Worm (Caenorhabditis elegans) whole organism, L4 larva: Measurements from ENCODE around the gene rabr-4.

Source experiments
- F37D6.2 ChIP-seq: sonication (generic microtip); optimal IDR thresholded peaks from 2 replicates; lab custom pipeline; 2016; ENCODE audit warnings: mild to moderate bottlenecking, missing genetic modification characterization, missing compliant biosample characterization
- F49E8.2 ChIP-seq: sonication (generic microtip); optimal IDR thresholded peaks from 2 replicates; lab custom pipeline; 2016; ENCODE audit warnings: missing compliant biosample characterization, mild to moderate bottlenecking, missing genetic modification characterization, borderline replicate concordance
- R02D3.7 ChIP-seq: fragments of 150-350 bp; sonication (generic microtip); optimal IDR thresholded peaks from 3 replicates; lab custom pipeline; 2014; ENCODE audit warnings: missing biosample characterization, missing genetic modification characterization
- T26A8.4 ChIP-seq: fragments of 200-800 bp; sonication (Bioruptor generic); IDR thresholded peaks from 2 replicates; pipeline ENCODE4 v1.3.6; 2022; ENCODE audit warnings: missing genetic modification characterization, missing compliant biosample characterization
- Y105C5A.15 ChIP-seq: fragments of 200-800 bp; sonication (Bioruptor generic); IDR thresholded peaks from 2 replicates; pipeline ENCODE4 v1.3.6; 2022; ENCODE audit warnings: missing genetic modification characterization, missing compliant biosample characterization
- Y48G9A.11 ChIP-seq: fragments of 200-800 bp; sonication (Bioruptor generic); IDR thresholded peaks from 2 replicates; pipeline ENCODE4 v1.3.6; 2022; ENCODE audit warnings: missing genetic modification reagents, missing genetic modification characterization, missing compliant biosample characterization
- Y5F2A.4 ChIP-seq: fragments of 200-800 bp; sonication (Bioruptor generic); optimal IDR thresholded peaks from 2 replicates; lab custom pipeline; 2018; ENCODE audit warnings: mild to moderate bottlenecking, missing genetic modification characterization, missing compliant biosample characterization
- ZK337.2 ChIP-seq: fragments of 200-800 bp; sonication (Bioruptor generic); IDR thresholded peaks from 2 replicates; pipeline ENCODE4 v1.3.6; 2022; ENCODE audit warnings: missing genetic modification reagents, missing genetic modification characterization, missing compliant biosample characterization
- aha-1 ChIP-seq: fragments of 150-350 bp; peaks from one replicate; lab custom pipeline; 2014; ENCODE audit warnings: missing biosample characterization, missing genetic modification characterization
- attf-4 ChIP-seq: sonication (generic microtip); optimal IDR thresholded peaks from 3 replicates; lab custom pipeline; 2017; ENCODE audit warnings: missing biosample characterization, missing genetic modification characterization
- ceh-62 ChIP-seq: sonication (generic microtip); optimal IDR thresholded peaks from 2 replicates; lab custom pipeline; 2017; ENCODE audit warnings: missing biosample characterization, missing genetic modification characterization
- cey-2 ChIP-seq: sonication (generic microtip); optimal IDR thresholded peaks from 3 replicates; lab custom pipeline; 2017; ENCODE audit warnings: missing genetic modification characterization, mild to moderate bottlenecking, missing compliant biosample characterization, antibody characterized with exemption, borderline replicate concordance; ENCODE audit not compliant: insufficient read depth
- ctbp-1 ChIP-seq: fragments of 200-800 bp; sonication (Bioruptor generic); IDR thresholded peaks from 2 replicates; pipeline ENCODE4 v1.3.6; 2022; ENCODE audit warnings: missing genetic modification reagents, missing genetic modification characterization, missing compliant biosample characterization
- daf-16 ChIP-seq, 3 experiments: sonication (generic microtip); optimal IDR thresholded peaks; 2 replicates each; lab custom pipeline; 2016 to 2017; ENCODE audit warnings: missing genetic modification characterization in 3 of 3, missing genetic modification reagents in 3 of 3, mild to moderate bottlenecking in 2 of 3, missing compliant biosample characterization in 2 of 3, missing biosample characterization in 1 of 3, moderate library complexity in 1 of 3
- dmd-6 ChIP-seq: fragments of 200-800 bp; sonication (Bioruptor generic); IDR thresholded peaks from 2 replicates; pipeline ENCODE4 v1.3.6; 2022; ENCODE audit warnings: missing genetic modification reagents, missing genetic modification characterization, missing compliant biosample characterization
- duxl-1 ChIP-seq: sonication (generic microtip); optimal IDR thresholded peaks from 2 replicates; lab custom pipeline; 2016; ENCODE audit warnings: mild to moderate bottlenecking, missing genetic modification characterization, moderate library complexity, missing compliant biosample characterization; ENCODE audit not compliant: poor library complexity
- dve-1 ChIP-seq: sonication (generic microtip); optimal IDR thresholded peaks from 2 replicates; lab custom pipeline; 2017; ENCODE audit warnings: antibody characterized with exemption, mild to moderate bottlenecking, missing genetic modification characterization, missing compliant biosample characterization; ENCODE audit not compliant: insufficient read depth
- gei-8 ChIP-seq: fragments of 200-800 bp; sonication (Bioruptor generic); optimal IDR thresholded peaks from 2 replicates; lab custom pipeline; 2018; ENCODE audit warnings: mild to moderate bottlenecking, missing genetic modification characterization, missing compliant biosample characterization
- hif-1 ChIP-seq, 2 experiments: sonication (generic microtip); optimal IDR thresholded peaks; 2 replicates each; lab custom pipeline; 2016 to 2017; ENCODE audit warnings: missing compliant biosample characterization in 2 of 2, missing genetic modification characterization in 2 of 2, missing genetic modification reagents in 2 of 2, missing genotype in 2 of 2, mild to moderate bottlenecking in 1 of 2
- lim-7 ChIP-seq: fragments of 200-800 bp; sonication (Bioruptor generic); IDR thresholded peaks from 2 replicates; pipeline ENCODE4 v1.3.6; 2022; ENCODE audit warnings: missing genetic modification characterization, missing compliant biosample characterization
- lin-38 ChIP-seq: fragments of 200-800 bp; sonication (Bioruptor generic); IDR thresholded peaks from 2 replicates; pipeline ENCODE4 v1.3.6; 2022; ENCODE audit warnings: missing genetic modification reagents, missing genetic modification characterization, missing compliant biosample characterization
- lsy-2 ChIP-seq, 2 experiments: fragments of 150-350 bp in 1 of 2; sonication (generic microtip) in 1 of 2; optimal IDR thresholded peaks; 2 replicates each; lab custom pipeline; 2014 to 2017; ENCODE audit warnings: missing biosample characterization in 2 of 2, missing genetic modification characterization in 2 of 2
- madf-9 ChIP-seq: fragments of 200-800 bp; sonication (Bioruptor generic); conservative IDR thresholded peaks from 2 replicates; pipeline ENCODE4 v1.3.6; 2022; ENCODE audit warnings: missing genetic modification reagents, missing genetic modification characterization, missing compliant biosample characterization
- mdl-1 ChIP-seq, 2 experiments: fragments of 150-350 bp in 1 of 2; sonication (generic microtip) in 1 of 2; optimal IDR thresholded peaks; 2 replicates each; lab custom pipeline; 2014 to 2017; ENCODE audit warnings: missing biosample characterization in 2 of 2, missing genetic modification characterization in 2 of 2
- nhr-102 ChIP-seq: sonication (generic microtip); optimal IDR thresholded peaks from 2 replicates; lab custom pipeline; 2016; ENCODE audit warnings: mild to moderate bottlenecking, missing genetic modification characterization, moderate library complexity, missing compliant biosample characterization
- nhr-11 ChIP-seq: fragments of 150-350 bp; optimal IDR thresholded peaks from 2 replicates; lab custom pipeline; 2014; ENCODE audit warnings: missing biosample characterization, missing genetic modification characterization
- nhr-237 ChIP-seq: sonication (generic microtip); optimal IDR thresholded peaks from 2 replicates; lab custom pipeline; 2017; ENCODE audit warnings: missing biosample characterization, missing genetic modification characterization
- nhr-41 ChIP-seq: fragments of 200-800 bp; sonication (Bioruptor generic); IDR thresholded peaks from 2 replicates; pipeline ENCODE4 v1.3.6; 2022; ENCODE audit warnings: missing genetic modification reagents, missing genetic modification characterization, missing compliant biosample characterization
- nhr-42 ChIP-seq: fragments of 200-800 bp; sonication (Bioruptor generic); IDR thresholded peaks from 2 replicates; pipeline ENCODE4 v1.3.6; 2022; ENCODE audit warnings: missing genetic modification characterization, missing compliant biosample characterization
- pha-4 ChIP-seq, 2 experiments: fragments of 150-350 bp in 1 of 2; fragments of 200-800 bp in 1 of 2; sonication (Bioruptor generic) in 1 of 2; IDR thresholded peaks in 1 of 2; optimal IDR thresholded peaks in 1 of 2; 2 replicates each; pipeline versions ENCODE4 v1.3.6 to Lab custom; 2014 to 2022; ENCODE audit warnings: missing genetic modification characterization in 2 of 2, missing genetic modification reagents in 2 of 2, missing biosample characterization in 1 of 2, missing compliant biosample characterization in 1 of 2
- snpc-4 ChIP-seq: fragments of 150-350 bp; optimal IDR thresholded peaks from 2 replicates; lab custom pipeline; 2014; ENCODE audit warnings: missing biosample characterization, missing genetic modification characterization
- tag-97 ChIP-seq: fragments of 200-800 bp; sonication (Bioruptor generic); IDR thresholded peaks from 2 replicates; pipeline ENCODE4 v1.3.6; 2022; ENCODE audit warnings: missing genetic modification characterization, missing compliant biosample characterization
- zfp-2 ChIP-seq: sonication (generic microtip); optimal IDR thresholded peaks from 2 replicates; lab custom pipeline; 2016; ENCODE audit warnings: mild to moderate bottlenecking, missing genetic modification characterization, missing compliant biosample characterization
- zfp-3 ChIP-seq: fragments of 200-800 bp; sonication (Bioruptor generic); conservative IDR thresholded peaks from 2 replicates; pipeline ENCODE4 v1.3.6; 2022; ENCODE audit warnings: missing genetic modification reagents, missing genetic modification characterization, missing compliant biosample characterization
- ztf-11 ChIP-seq: fragments of 150-350 bp; optimal IDR thresholded peaks from 2 replicates; lab custom pipeline; 2014; ENCODE audit warnings: missing biosample characterization, missing genetic modification characterization

Gene rabr-4

ce11 chrV:16160087-16160486 is 34.7 kb upstream of the rabr-4 start (continued):
- TF ChIP-seq R02D3.7 (tag; lab: Kevin White, UChicago) (no peak), lsy-2 (tag; optimal IDR thresholded peaks at IDR 0.05; lab: Kevin White, UChicago) (no peak), Y48G9A.11 (GFP tag; lab: Robert Waterston, UW) (no peak), Y105C5A.15 (no peak), nhr-11 (tag; lab: Kevin White, UChicago) (no peak), Y5F2A.4 (GFP tag; lab: Kevin White, UChicago) (no peak), daf-16 (GFP tag; optimal IDR thresholded peaks at IDR 0.05; lab: Kevin White, UChicago) (no peak), daf-16 (tag; optimal IDR thresholded peaks at IDR 0.05; lab: Kevin White, UChicago) (peak; percentile 73), zfp-3 (GFP tag; lab: Robert Waterston, UW) (no peak), lin-38 (no peak), tag-97 (GFP tag; lab: Robert Waterston, UW) (no peak), nhr-102 (no peak), F37D6.2 (no peak), aha-1 (tag; lab: Kevin White, UChicago) (peak; percentile 46), pha-4 (GFP tag; IDR thresholded peaks at IDR 0.05; lab: Robert Waterston, UW) (no peak), pha-4 (tag; optimal IDR thresholded peaks at IDR 0.05; lab: Kevin White, UChicago) (peak; percentile 19), gei-8 (GFP tag; lab: Kevin White, UChicago) (no peak), duxl-1 (no peak), hif-1 (tag; optimal IDR thresholded peaks at IDR 0.05; lab: Kevin White, UChicago) (no peak), nhr-237 (tag; lab: Kevin White, UChicago) (no peak), lim-7 (GFP tag; lab: Robert Waterston, UW) (no peak), madf-9 (GFP tag; lab: Robert Waterston, UW) (no peak)

ce11 chrV:16162124-16162735 is 32.5 kb upstream of the rabr-4 start, which contains the start of the genes str-109 and F10A3.11:
str-109 (minus strand) TSS chrV:16162224.
F10A3.11 (plus strand) TSS chrV:16162685.
- TF ChIP-seq ZK337.2 (GFP tag; lab: Robert Waterston, UW) (no peak), cey-2 (tag; lab: Kevin White, UChicago) (no peak), nhr-11 (tag; lab: Kevin White, UChicago) (no peak), nhr-42 (GFP tag; lab: Robert Waterston, UW) (no peak), dmd-6 (GFP tag; lab: Robert Waterston, UW) (no peak), attf-4 (tag; lab: Kevin White, UChicago) (no peak), nhr-102 (no peak), F49E8.2 (tag; lab: Kevin White, UChicago) (no peak)

ce11 chrV:16163719-16164118 is 31.0 kb upstream of the rabr-4 start, which contains the start of gene F10A3.12:
F10A3.12 (plus strand) TSS chrV:16164019.
- TF ChIP-seq ceh-62 (tag; lab: Kevin White, UChicago) (no peak), nhr-42 (GFP tag; lab: Robert Waterston, UW) (no peak), ctbp-1 (no peak)
- TF ChIP-seq, all 104 proteins: peak for 0

ce11 chrV:16165936-16166335 is 28.8 kb upstream of the rabr-4 start, which contains the start of gene str-108:
str-108 (plus strand) TSS chrV:16166236.
- no peak for TF ChIP-seq ztf-11
- no peak for TF ChIP-seq nhr-42 (GFP tag; lab: Robert Waterston, UW)
- no peak for TF ChIP-seq T26A8.4 (GFP tag; lab: Robert Waterston, UW)
- no peak for TF ChIP-seq nhr-41 (GFP tag; lab: Robert Waterston, UW)
- no peak for TF ChIP-seq dve-1
- no peak for TF ChIP-seq snpc-4
- no peak for TF ChIP-seq zfp-2 (tag; lab: Kevin White, UChicago)
- no peak for TF ChIP-seq mdl-1 (tag; optimal IDR thresholded peaks at IDR 0.05; lab: Kevin White, UChicago)
